Fruit fly (Drosophila melanogaster) whole organism, embryonic: Measurements from ENCODE around the gene hiro.

ENCODE experiments used
- Blimp-1 ChIP-seq: fragments of 200-800 bp; sonication (Bioruptor generic); optimal IDR thresholded peaks from 3 replicates; lab custom pipeline; 2018; ENCODE audit warnings: missing biosample characterization, missing genetic modification characterization, mild to moderate bottlenecking, moderate library complexity, missing genetic modification reagents
- BtbVII ChIP-seq: fragments of 200-800 bp; sonication (Bioruptor generic); optimal IDR thresholded peaks from 3 replicates; lab custom pipeline; 2017; ENCODE audit warnings: missing biosample characterization, mild to moderate bottlenecking, missing genetic modification characterization
- CG10147 ChIP-seq: fragments of 200-800 bp; sonication (Bioruptor generic); optimal IDR thresholded peaks from 2 replicates; lab custom pipeline; 2019; ENCODE audit warnings: missing biosample characterization, mild to moderate bottlenecking, missing genetic modification characterization, moderate library complexity
- CG10543 ChIP-seq: fragments of 200-800 bp; sonication (Bioruptor generic); optimal IDR thresholded peaks from 3 replicates; lab custom pipeline; 2017; ENCODE audit warnings: missing biosample characterization, mild to moderate bottlenecking, missing genetic modification characterization, moderate library complexity
- CG11504 ChIP-seq: fragments of 200-800 bp; sonication (Bioruptor generic); optimal IDR thresholded peaks from 3 replicates; lab custom pipeline; 2019; ENCODE audit warnings: missing biosample characterization, mild to moderate bottlenecking, missing genetic modification characterization, moderate library complexity
- CG12071 ChIP-seq: fragments of 200-800 bp; sonication (Bioruptor generic); optimal IDR thresholded peaks from 3 replicates; lab custom pipeline; 2018; ENCODE audit warnings: missing biosample characterization, mild to moderate bottlenecking, missing genetic modification characterization
- CG12769 ChIP-seq: fragments of 200-800 bp; sonication (Bioruptor generic); optimal IDR thresholded peaks from 2 replicates; lab custom pipeline; 2019; ENCODE audit warnings: missing biosample characterization, mild to moderate bottlenecking, missing genetic modification characterization, moderate library complexity
- CG12942 ChIP-seq: fragments of 200-800 bp; sonication (Bioruptor generic); optimal IDR thresholded peaks from 3 replicates; lab custom pipeline; 2016; ENCODE audit warnings: missing biosample characterization, missing genetic modification characterization
- CG13894 ChIP-seq: fragments of 200-800 bp; sonication (Bioruptor generic); optimal IDR thresholded peaks from 3 replicates; lab custom pipeline; 2018; ENCODE audit warnings: missing biosample characterization, mild to moderate bottlenecking, missing genetic modification characterization, moderate library complexity
- CG14441 ChIP-seq: fragments of 200-800 bp; sonication (Bioruptor generic); IDR thresholded peaks from 2 replicates; pipeline ENCODE4 v1.3.6; 2022; ENCODE audit warnings: missing biosample characterization, missing genetic modification characterization
- CG15269 ChIP-seq: fragments of 200-800 bp; sonication (Bioruptor generic); optimal IDR thresholded peaks from 2 replicates; lab custom pipeline; 2018; ENCODE audit warnings: missing biosample characterization, mild to moderate bottlenecking, missing genetic modification characterization, moderate library complexity
- CG15601 ChIP-seq: fragments of 200-800 bp; sonication (Bioruptor generic); optimal IDR thresholded peaks from 3 replicates; lab custom pipeline; 2019; ENCODE audit warnings: missing biosample characterization, mild to moderate bottlenecking, missing genetic modification characterization, moderate library complexity
- CG17359 ChIP-seq: fragments of 200-800 bp; sonication (Bioruptor generic); optimal IDR thresholded peaks from 3 replicates; lab custom pipeline; 2018; ENCODE audit warnings: missing biosample characterization, mild to moderate bottlenecking, missing genetic modification characterization, moderate library complexity
- CG17802 ChIP-seq: fragments of 200-800 bp; sonication (Bioruptor generic); optimal IDR thresholded peaks from 2 replicates; lab custom pipeline; 2018; ENCODE audit warnings: missing biosample characterization, mild to moderate bottlenecking, missing genetic modification characterization, moderate library complexity
- CG2199 ChIP-seq: fragments of 200-800 bp; sonication (Bioruptor generic); IDR thresholded peaks from 3 replicates; pipeline ENCODE4 v1.3.6; 2022; ENCODE audit warnings: missing biosample characterization, missing genetic modification characterization
- CG34422 ChIP-seq: fragments of 200-800 bp; sonication (Bioruptor generic); IDR thresholded peaks from 3 replicates; pipeline ENCODE4 v1.3.6; 2022; ENCODE audit warnings: missing biosample characterization, missing genetic modification characterization
- CG6254 ChIP-seq: fragments of 200-800 bp; sonication (Bioruptor generic); optimal IDR thresholded peaks from 3 replicates; lab custom pipeline; 2017; ENCODE audit warnings: mild to moderate bottlenecking, missing biosample characterization, missing genetic modification reagents, missing genetic modification characterization
- CG6765 ChIP-seq: fragments of 200-800 bp; sonication (Bioruptor generic); optimal IDR thresholded peaks from 3 replicates; lab custom pipeline; 2017; ENCODE audit warnings: missing biosample characterization, mild to moderate bottlenecking, missing genetic modification characterization
- CG8281 ChIP-seq: fragments of 200-800 bp; sonication (Bioruptor generic); optimal IDR thresholded peaks from 2 replicates; lab custom pipeline; 2018; ENCODE audit warnings: missing biosample characterization, mild to moderate bottlenecking, missing genetic modification characterization, moderate library complexity
- CG8290 ChIP-seq, 3 experiments: fragments of 200-800 bp; sonication (Bioruptor generic); optimal IDR thresholded peaks; 2 replicates each; lab custom pipeline; 2016 to 2019; ENCODE audit warnings: missing biosample characterization in 3 of 3, missing genetic modification characterization in 3 of 3, mild to moderate bottlenecking in 2 of 3, moderate library complexity in 1 of 3
- CHES-1-like ChIP-seq: fragments of 200-800 bp; sonication (Bioruptor generic); optimal IDR thresholded peaks from 2 replicates; lab custom pipeline; 2016; ENCODE audit warnings: missing biosample characterization, missing genetic modification characterization
- D ChIP-seq, 2 experiments: fragments of 200-800 bp in 1 of 2; fragments of >200 bp in 1 of 2; sonication (Bioruptor generic) in 1 of 2; optimal IDR thresholded peaks; 2 replicates in 1 of 2; 3 replicates in 1 of 2; lab custom pipeline; 2017; ENCODE audit warnings: mild to moderate bottlenecking in 1 of 2, missing biosample characterization in 1 of 2, missing genetic modification characterization in 1 of 2, missing genetic modification reagents in 1 of 2
- Eip74EF ChIP-seq, 2 experiments: fragments of 200-800 bp in 1 of 2; fragments of >200 bp in 1 of 2; sonication (Bioruptor generic) in 1 of 2; optimal IDR thresholded peaks; 2 replicates each; lab custom pipeline; 2017 to 2019; ENCODE audit warnings: missing biosample characterization in 2 of 2, missing genetic modification characterization in 2 of 2, mild to moderate bottlenecking in 1 of 2, moderate library complexity in 1 of 2
- Fer2 ChIP-seq: fragments of 200-800 bp; sonication (Bioruptor generic); optimal IDR thresholded peaks from 2 replicates; lab custom pipeline; 2018; ENCODE audit warnings: missing biosample characterization, mild to moderate bottlenecking, missing genetic modification characterization, moderate library complexity
- Gsc ChIP-seq: fragments of 200-800 bp; sonication (Bioruptor generic); IDR thresholded peaks from 2 replicates; pipeline ENCODE4 v1.3.6; 2022; ENCODE audit warnings: missing biosample characterization, missing genetic modification characterization
- Meics ChIP-seq: fragments of 200-800 bp; sonication (Bioruptor generic); optimal IDR thresholded peaks from 2 replicates; lab custom pipeline; 2017; ENCODE audit warnings: missing biosample characterization, mild to moderate bottlenecking, missing genetic modification characterization
- Pdp1 ChIP-seq, 2 experiments: fragments of 200-800 bp; sonication (Bioruptor generic); optimal IDR thresholded peaks; 3 replicates each; lab custom pipeline; 2016; ENCODE audit warnings: missing biosample characterization in 2 of 2, missing genetic modification characterization in 2 of 2, mild to moderate bottlenecking in 1 of 2, moderate library complexity in 1 of 2
- Sry-β ChIP-seq: fragments of 200-800 bp; sonication (Bioruptor generic); optimal IDR thresholded peaks from 2 replicates; lab custom pipeline; 2018; ENCODE audit warnings: missing biosample characterization, mild to moderate bottlenecking, missing genetic modification characterization, moderate library complexity
- Vsx1 ChIP-seq: fragments of 200-800 bp; sonication (Bioruptor generic); optimal IDR thresholded peaks from 2 replicates; lab custom pipeline; 2017; ENCODE audit warnings: missing biosample characterization, mild to moderate bottlenecking, missing genetic modification characterization, missing genetic modification reagents
- abd-A ChIP-seq: fragments of 200-800 bp; sonication (Bioruptor generic); optimal IDR thresholded peaks from 3 replicates; lab custom pipeline; 2019; ENCODE audit warnings: missing biosample characterization, mild to moderate bottlenecking, missing genetic modification characterization, moderate library complexity
- chinmo ChIP-seq: fragments of 200-800 bp; sonication (Bioruptor generic); IDR thresholded peaks from 4 replicates; pipeline ENCODE4 v1.3.6; 2022; ENCODE audit warnings: missing biosample characterization, missing genetic modification characterization; ENCODE audit not compliant: partially characterized antibody
- crol ChIP-seq: fragments of 200-800 bp; sonication (Bioruptor generic); IDR thresholded peaks from 2 replicates; pipeline ENCODE4 v1.3.6; 2022; ENCODE audit warnings: missing biosample characterization, missing genetic modification characterization
- eve ChIP-seq, 2 experiments: fragments of >200 bp; optimal IDR thresholded peaks; 2 replicates each; lab custom pipeline; 2017; ENCODE audit warnings: missing biosample characterization in 2 of 2, missing genetic modification characterization in 2 of 2
- exex ChIP-seq: fragments of 200-800 bp; sonication (Bioruptor generic); optimal IDR thresholded peaks from 4 replicates; lab custom pipeline; 2018; ENCODE audit warnings: missing biosample characterization, mild to moderate bottlenecking, missing genetic modification characterization, moderate library complexity
- gsb ChIP-seq: fragments of 200-800 bp; sonication (Bioruptor generic); IDR thresholded peaks from 2 replicates; pipeline ENCODE4 v1.3.6; 2022; ENCODE audit warnings: missing biosample characterization, missing genetic modification characterization
- kni ChIP-seq: fragments of 200-800 bp; sonication (Bioruptor generic); optimal IDR thresholded peaks from 3 replicates; lab custom pipeline; 2017; ENCODE audit warnings: mild to moderate bottlenecking, missing biosample characterization, missing genetic modification reagents, missing genetic modification characterization
- lbe ChIP-seq: fragments of 200-800 bp; sonication (Bioruptor generic); optimal IDR thresholded peaks from 2 replicates; lab custom pipeline; 2016; ENCODE audit warnings: missing biosample characterization, mild to moderate bottlenecking, missing genetic modification characterization
- lola ChIP-seq, 3 experiments: fragments of >200 bp in 2 of 3; fragments of 200-800 bp in 1 of 3; sonication (Bioruptor generic) in 1 of 3; optimal IDR thresholded peaks; 2 replicates each; lab custom pipeline; 2017 to 2019; ENCODE audit warnings: missing biosample characterization in 3 of 3, missing genetic modification characterization in 3 of 3, mild to moderate bottlenecking in 1 of 3, moderate library complexity in 1 of 3
- mirr ChIP-seq: fragments of 200-800 bp; sonication (Bioruptor generic); optimal IDR thresholded peaks from 3 replicates; lab custom pipeline; 2018; ENCODE audit warnings: missing biosample characterization, mild to moderate bottlenecking, missing genetic modification characterization
- onecut ChIP-seq: fragments of 200-800 bp; sonication (Bioruptor generic); IDR thresholded peaks from 2 replicates; pipeline ENCODE4 v1.3.6; 2022; ENCODE audit warnings: missing biosample characterization, missing genetic modification characterization
- salm ChIP-seq: fragments of 200-800 bp; sonication (Bioruptor generic); optimal IDR thresholded peaks from 2 replicates; lab custom pipeline; 2018; ENCODE audit warnings: missing biosample characterization, mild to moderate bottlenecking, missing genetic modification characterization
- sd ChIP-seq: fragments of 200-800 bp; sonication (Bioruptor generic); optimal IDR thresholded peaks from 3 replicates; lab custom pipeline; 2018; ENCODE audit warnings: missing biosample characterization, mild to moderate bottlenecking, missing genetic modification characterization, moderate library complexity
- sens ChIP-seq: fragments of 200-800 bp; sonication (Bioruptor generic); peaks from one replicate; lab custom pipeline; 2016; ENCODE audit warnings: missing biosample characterization, missing genetic modification characterization
- slbo ChIP-seq: fragments of 200-800 bp; sonication (Bioruptor generic); IDR thresholded peaks from 2 replicates; pipeline ENCODE4 v1.3.6; 2022; ENCODE audit warnings: missing biosample characterization, missing genetic modification characterization
- so ChIP-seq: fragments of 200-800 bp; sonication (Bioruptor generic); IDR thresholded peaks from 3 replicates; pipeline ENCODE4 v1.3.6; 2022; ENCODE audit warnings: missing biosample characterization, missing genetic modification characterization
- sqz ChIP-seq: fragments of 200-800 bp; sonication (Bioruptor generic); optimal IDR thresholded peaks from 3 replicates; lab custom pipeline; 2018; ENCODE audit warnings: missing biosample characterization, mild to moderate bottlenecking, missing genetic modification characterization

hiro gene

dm6 chr3L:638757-639353 lies 48.9 kb downstream of the hiro start (continued):
- TF ChIP-seq Eip74EF (GFP tag; optimal IDR thresholded peaks at IDR 0.05; lab: Kevin White, UChicago) (peak in 1 of 2 experiments; percentile 51), sens (GFP tag; lab: Kevin White, UChicago) (peak; percentile 89), CG10147 (GFP tag; lab: Kevin White, UChicago) (no peak), crol (peak; percentile 76; the same call in 1 of the 2 replicates), D (optimal IDR thresholded peaks at IDR 0.05; lab: Kevin White, UChicago) (no peak), D (GFP tag; optimal IDR thresholded peaks at IDR 0.05; lab: Kevin White, UChicago) (peak; percentile 33), CG2199 (GFP tag; lab: Robert Waterston, UW) (peak; percentile 66; the same call in 1 of the 3 replicates), abd-A (tag; lab: Kevin White, UChicago) (peak; percentile 83), CG10543 (GFP tag; lab: Kevin White, UChicago) (peak; percentile 41), mirr (GFP tag; lab: Kevin White, UChicago) (peak; percentile 83), CG12769 (peak; percentile 68), Blimp-1 (peak; percentile 7), lola (GFP tag; optimal IDR thresholded peaks at IDR 0.05; lab: Kevin White, UChicago) (peak in 1 of 3 experiments; percentile 27), Meics (GFP tag; lab: Kevin White, UChicago) (peak; percentile 8), CG8290 (GFP tag; optimal IDR thresholded peaks at IDR 0.05; lab: Kevin White, UChicago) (no peak), CG8290 (tag; optimal IDR thresholded peaks at IDR 0.05; lab: Kevin White, UChicago) (peak in 1 of 2 experiments; percentile 31), Sry-β (no peak), so (GFP tag; lab: Robert Waterston, UW) (peak; percentile 36; the same call in 1 of the 3 replicates), CG12071 (GFP tag; lab: Kevin White, UChicago) (peak; percentile 7), chinmo (peak; percentile 79), CG12942 (no peak), sqz (GFP tag; lab: Kevin White, UChicago) (peak; percentile 90), CG17359 (tag; lab: Kevin White, UChicago) (peak; percentile 32), sd (peak; percentile 100), kni (GFP tag; lab: Kevin White, UChicago) (no peak), onecut (GFP tag; lab: Robert Waterston, UW) (no peak), BtbVII (GFP tag; lab: Kevin White, UChicago) (no peak), Vsx1 (GFP tag; lab: Kevin White, UChicago) (peak; percentile 19), CG13894 (tag; lab: Kevin White, UChicago) (peak; percentile 26), CG6765 (GFP tag; lab: Kevin White, UChicago) (peak; percentile 12), eve (GFP tag; optimal IDR thresholded peaks at IDR 0.05; lab: Kevin White, UChicago) (peak in 1 of 2 experiments; percentile 86), Pdp1 (GFP tag; optimal IDR thresholded peaks at IDR 0.05; lab: Kevin White, UChicago) (peak in 1 of 2 experiments; percentile 78), gsb (GFP tag; lab: Robert Waterston, UW) (no peak), CG15269 (tag; lab: Kevin White, UChicago) (peak; percentile 67)
- TF ChIP-seq, all 482 proteins: peak for 40

- TF ChIP-seq CG11504 (tag; lab: Kevin White, UChicago) (no peak), CG15601 (peak; percentile 17), lbe (GFP tag; lab: Kevin White, UChicago) (no peak), salm (tag; lab: Kevin White, UChicago) (no peak), CG6254 (GFP tag; lab: Kevin White, UChicago) (no peak), CG8281 (tag; lab: Kevin White, UChicago) (peak; percentile 17), CG17359 (tag; lab: Kevin White, UChicago) (no peak), CG17802 (no peak), Fer2 (tag; lab: Kevin White, UChicago) (no peak), CHES-1-like (GFP tag; lab: Kevin White, UChicago) (peak; percentile 5), slbo (GFP tag; lab: Robert Waterston, UW) (0 out of 2 replicates have a peak, but pooled peaks have one; percentile 9), CG8290 (GFP tag; optimal IDR thresholded peaks at IDR 0.05; lab: Kevin White, UChicago) (no peak), CG8290 (tag; optimal IDR thresholded peaks at IDR 0.05; lab: Kevin White, UChicago) (peak in 1 of 2 experiments; percentile 38), CG14441 (GFP tag; lab: Robert Waterston, UW) (0 out of 2 replicates have a peak, but pooled peaks have one; percentile 6), Gsc (GFP tag; lab: Robert Waterston, UW) (no peak), CG34422 (no peak), exex (tag; lab: Kevin White, UChicago) (peak; percentile 50), CG12769 (peak; percentile 93)
These were observed 49.7 kb downstream of the hiro start for dm6 chr3L:638031-638414.
